Worm (Caenorhabditis elegans): ENCODE data around the gene taap-1.

taap-1 gene

ce11 chrII:8515521-8515920, 31.9 kb upstream of the taap-1 start:
- peak; percentile 79 for TF ChIP-seq elt-2 (tag; optimal IDR thresholded peaks at IDR 0.05)
- peak; percentile 51 for TF ChIP-seq jun-1 (tag; optimal IDR thresholded peaks at IDR 0.05)
- TF ChIP-seq ztf-11 (tag; optimal IDR thresholded peaks at IDR 0.05), result no peak
- no peak for TF ChIP-seq nhr-67 (tag; optimal IDR thresholded peaks at IDR 0.05)
- TF ChIP-seq pqm-1 (tag; optimal IDR thresholded peaks at IDR 0.05), result peak; percentile 20
- TF ChIP-seq fkh-2 (tag; optimal IDR thresholded peaks at IDR 0.05), result no peak
- peak; percentile 35 for TF ChIP-seq pha-4 (tag; optimal IDR thresholded peaks at IDR 0.05)

DNA sequence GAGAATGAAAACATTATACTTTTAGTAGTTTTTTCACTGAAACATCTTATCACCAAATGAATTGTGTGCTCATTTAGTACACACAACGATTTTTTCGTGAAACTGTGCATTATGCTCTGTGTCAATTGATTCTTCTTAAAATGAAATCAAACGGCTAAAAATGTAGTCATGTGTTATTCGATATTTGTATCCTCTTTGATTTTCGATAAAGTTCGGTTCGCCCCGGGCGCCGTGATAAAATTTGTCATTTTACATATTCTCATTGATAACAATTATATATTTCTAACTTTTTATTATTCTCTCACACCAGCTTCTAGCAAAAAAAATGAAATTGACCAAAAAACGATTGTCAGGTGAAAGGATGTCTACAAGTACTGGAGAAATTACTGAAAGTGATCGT, 31.1 kb upstream of the taap-1 start, which contains the start of gene ctg-2:
TSS of gene ctg-2 (plus strand) at position 326 of the 400 bp plus-strand sequence.
- TF ChIP-seq elt-2 (tag; optimal IDR thresholded peaks at IDR 0.05), result peak; percentile 81
- TF ChIP-seq pqm-1 (tag; optimal IDR thresholded peaks at IDR 0.05), result peak; percentile 87
- TF ChIP-seq unc-62 (GFP tag; optimal IDR thresholded peaks at IDR 0.05), result no peak
- no peak for TF ChIP-seq ceh-82 (tag; optimal IDR thresholded peaks at IDR 0.05)
- TF ChIP-seq mdl-1 (tag; optimal IDR thresholded peaks at IDR 0.05), result no peak
- TF ChIP-seq jun-1 (tag; optimal IDR thresholded peaks at IDR 0.05), result peak; percentile 32
- TF ChIP-seq pha-4 (tag; optimal IDR thresholded peaks at IDR 0.05), result peak; percentile 43
- no peak for TF ChIP-seq elt-3 (tag; optimal IDR thresholded peaks at IDR 0.05)

- TF ChIP-seq skn-1 (tag; optimal IDR thresholded peaks at IDR 0.05) (no peak), sea-2 (GFP tag; optimal IDR thresholded peaks at IDR 0.05) (no peak), nhr-25 (tag; optimal IDR thresholded peaks at IDR 0.05) (no peak), nhr-12 (tag; optimal IDR thresholded peaks at IDR 0.05) (no peak), ztf-4 (tag; optimal IDR thresholded peaks at IDR 0.05) (no peak), jun-1 (tag; optimal IDR thresholded peaks at IDR 0.05) (no peak), nhr-23 (tag; optimal IDR thresholded peaks at IDR 0.05) (no peak)
These were observed 25.3 kb upstream of the taap-1 start, which contains the start of gene T13H5.1 for ce11 chrII:8508956-8509355. Gene T13H5.1, minus strand, starts transcription at chrII:8509056.

DNA sequence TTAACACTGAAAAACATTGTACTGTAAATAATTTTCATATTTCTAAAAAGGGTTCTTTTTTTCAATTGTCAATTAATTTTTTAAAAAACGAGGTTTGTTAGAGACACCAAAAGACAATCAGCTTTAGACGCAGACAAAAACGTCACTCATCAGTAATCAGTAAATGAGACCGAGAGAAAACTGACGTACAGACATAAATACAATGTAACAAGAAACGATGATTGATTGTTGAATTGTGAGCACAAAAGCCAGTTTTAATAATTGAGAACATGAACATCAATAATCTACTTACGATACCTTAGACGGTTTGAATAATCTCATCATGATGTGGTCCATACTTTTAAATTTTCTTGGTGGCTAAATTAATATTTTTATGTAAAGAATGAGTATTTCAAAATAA, 23.1 kb upstream of the taap-1 start:
- no peak for TF ChIP-seq nhr-23 (tag; optimal IDR thresholded peaks at IDR 0.05)
- no peak for TF ChIP-seq unc-62 (GFP tag; optimal IDR thresholded peaks at IDR 0.05)
- TF ChIP-seq jun-1 (tag; optimal IDR thresholded peaks at IDR 0.05), result no peak
- no peak for TF ChIP-seq zag-1 (tag; optimal IDR thresholded peaks at IDR 0.05)
- peak; percentile 36 for TF ChIP-seq elt-2 (tag; optimal IDR thresholded peaks at IDR 0.05)
- peak; percentile 55 for TF ChIP-seq pqm-1 (tag; optimal IDR thresholded peaks at IDR 0.05)
- no peak for TF ChIP-seq lin-39 (tag; optimal IDR thresholded peaks at IDR 0.05)
- no peak for TF ChIP-seq ztf-11 (tag; optimal IDR thresholded peaks at IDR 0.05)
- no peak for TF ChIP-seq sea-2 (GFP tag; optimal IDR thresholded peaks at IDR 0.05)
- peak; percentile 21 for TF ChIP-seq pha-4 (tag; optimal IDR thresholded peaks at IDR 0.05)
- no peak for TF ChIP-seq ceh-16 (tag; optimal IDR thresholded peaks at IDR 0.05)
- TF ChIP-seq ceh-28 (tag; optimal IDR thresholded peaks at IDR 0.05), result no peak
- TF ChIP-seq nhr-77 (tag; optimal IDR thresholded peaks at IDR 0.05), result no peak
- TF ChIP-seq lsy-12 (tag; optimal IDR thresholded peaks at IDR 0.05), result no peak

DNA sequence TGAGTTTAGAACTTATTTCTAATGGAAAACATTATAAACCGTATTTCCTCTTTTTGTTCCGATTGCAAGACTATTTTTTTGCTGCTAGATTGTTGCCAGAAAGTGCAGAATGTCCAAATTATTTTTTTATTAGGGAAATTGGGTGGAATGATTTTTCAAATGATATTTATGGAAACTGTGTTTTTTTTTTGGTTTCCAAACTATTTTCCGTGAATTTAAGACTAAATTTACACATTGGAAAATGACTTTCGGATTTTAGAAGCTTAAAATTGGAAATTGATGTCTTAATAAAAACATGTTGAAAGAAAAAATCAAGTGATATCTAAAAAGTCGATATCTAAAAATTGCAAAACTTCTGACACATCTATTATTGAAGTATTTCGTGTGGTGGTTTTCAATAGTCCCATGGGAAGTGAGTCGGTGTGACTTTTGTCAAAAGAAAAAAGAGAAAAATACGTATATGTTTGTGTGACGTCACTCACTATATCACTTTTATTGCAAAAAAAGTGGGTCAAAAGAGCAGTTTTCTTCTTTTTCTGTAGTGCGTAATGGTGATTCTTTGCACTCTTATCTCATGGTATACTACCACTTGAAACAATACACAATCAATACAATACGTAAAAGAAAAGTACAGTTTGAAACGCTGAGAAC, 20.5 kb upstream of the taap-1 start:
- TF ChIP-seq elt-2 (tag; optimal IDR thresholded peaks at IDR 0.05) (peak; percentile 22), elt-3 (tag; optimal IDR thresholded peaks at IDR 0.05) (no peak), pqm-1 (tag; optimal IDR thresholded peaks at IDR 0.05) (peak; percentile 44), mml-1 (tag; optimal IDR thresholded peaks at IDR 0.05) (no peak), nfya-1 (tag; optimal IDR thresholded peaks at IDR 0.05; ENCODE audit: insufficient read depth) (peak; percentile 9)

- TF ChIP-seq unc-39 (tag; optimal IDR thresholded peaks at IDR 0.05) (no peak), ama-1 (optimal IDR thresholded peaks at IDR 0.05) (no peak), daf-12 (tag; optimal IDR thresholded peaks at IDR 0.05) (no peak), ztf-11 (tag; optimal IDR thresholded peaks at IDR 0.05) (no peak), lsy-12 (tag; optimal IDR thresholded peaks at IDR 0.05) (no peak), egl-5 (tag; optimal IDR thresholded peaks at IDR 0.05) (no peak), lin-39 (tag; optimal IDR thresholded peaks at IDR 0.05) (peak; percentile 18)
These were observed 15.3 kb upstream of the taap-1 start for ce11 chrII:8499021-8499420.
